Fruit fly (Drosophila melanogaster): ENCODE results near the gene mus312.

The mus312 gene

dm6 chr3L:7328567-7329253, at the start of gene mus312, which contains the start of the genes mrva and CG42307 (continued):
- TF ChIP-seq sim (GFP tag; IDR thresholded peaks at IDR 0.05), result 0 out of 2 replicates have a peak, but pooled peaks have one; percentile 13
- no peak for TF ChIP-seq CG6654 (GFP tag; optimal IDR thresholded peaks at IDR 0.05)
- TF ChIP-seq CG4730 (GFP tag; IDR thresholded peaks at IDR 0.05), result peak; percentile 78
- TF ChIP-seq CG8089 (GFP tag; optimal IDR thresholded peaks at IDR 0.05), result peak; percentile 35
- TF ChIP-seq CG15601 (tag; optimal IDR thresholded peaks at IDR 0.05), result peak; percentile 93
- 0 out of 2 replicates have a peak, but pooled peaks have one; percentile 12 for TF ChIP-seq gsb (GFP tag; IDR thresholded peaks at IDR 0.05)
- peak; percentile 44 for TF ChIP-seq CG33213 (GFP tag; optimal IDR thresholded peaks at IDR 0.05)
- no peak for TF ChIP-seq Sox100B (GFP tag; optimal IDR thresholded peaks at IDR 0.05)
- peak; percentile 55 for TF ChIP-seq B-H1 (GFP tag; IDR thresholded peaks at IDR 0.05)
- TF ChIP-seq CG16863 (GFP tag; optimal IDR thresholded peaks at IDR 0.05), result no peak
- no peak for TF ChIP-seq Bgb (GFP tag; IDR thresholded peaks at IDR 0.05; ENCODE audit: partially characterized antibody)
- peak; percentile 83 for TF ChIP-seq CG4360 (GFP tag; IDR thresholded peaks at IDR 0.05)
- TF ChIP-seq BEAF-32 (GFP tag; optimal IDR thresholded peaks at IDR 0.05), result peak; percentile 33
- no peak for TF ChIP-seq CG17612 (GFP tag; IDR thresholded peaks at IDR 0.05)
- no peak for TF ChIP-seq dimm (GFP tag; IDR thresholded peaks at IDR 0.05)
- no peak for TF ChIP-seq CG1603 (tag; optimal IDR thresholded peaks at IDR 0.05)
- TF ChIP-seq ranshi (GFP tag; IDR thresholded peaks at IDR 0.05), result peak; percentile 77; the same call in 1 of the 2 replicates
- TF ChIP-seq HHEX (GFP tag; optimal IDR thresholded peaks at IDR 0.05), result peak; percentile 88
- TF ChIP-seq jigr1 (GFP tag; IDR thresholded peaks at IDR 0.05), result no peak; the same call in 2 of the 3 replicates
- TF ChIP-seq mam (GFP tag; optimal IDR thresholded peaks at IDR 0.05), result peak; percentile 51
- peak; percentile 5 for TF ChIP-seq CG9876 (GFP tag; optimal IDR thresholded peaks at IDR 0.05)
- peak; percentile 42 for TF ChIP-seq zf30C (GFP tag; optimal IDR thresholded peaks at IDR 0.05)
- peak; percentile 95 for TF ChIP-seq YL-1 (GFP tag; optimal IDR thresholded peaks at IDR 0.05)
- TF ChIP-seq psq (GFP tag; optimal IDR thresholded peaks at IDR 0.05), result peak; percentile 68
- peak; percentile 70; the same call in 1 of the 2 replicates for TF ChIP-seq danr (GFP tag; IDR thresholded peaks at IDR 0.05)
- TF ChIP-seq E2f2 (GFP tag; IDR thresholded peaks at IDR 0.05), result peak; percentile 68
- TF ChIP-seq Taf1 (GFP tag; IDR thresholded peaks at IDR 0.05), result peak; percentile 55
- TF ChIP-seq CG4328 (GFP tag; optimal IDR thresholded peaks at IDR 0.05), result peak; percentile 92
- TF ChIP-seq her (GFP tag; optimal IDR thresholded peaks at IDR 0.05), result peak; percentile 34
- peak; percentile 95 for TF ChIP-seq CG14710 (tag; optimal IDR thresholded peaks at IDR 0.05)
- peak; percentile 33 for TF ChIP-seq pros (GFP tag; optimal IDR thresholded peaks at IDR 0.05)
- TF ChIP-seq kay (GFP tag; optimal IDR thresholded peaks at IDR 0.05), result peak; percentile 81
- peak; percentile 99 for TF ChIP-seq trem (tag; optimal IDR thresholded peaks at IDR 0.05)
- peak; percentile 64; the same call in 2 of the 3 replicates for TF ChIP-seq ase (GFP tag; IDR thresholded peaks at IDR 0.05)
- TF ChIP-seq so (GFP tag; IDR thresholded peaks at IDR 0.05), result peak; percentile 87; the same call in 2 of the 3 replicates
- peak; percentile 86 for TF ChIP-seq ind (GFP tag; optimal IDR thresholded peaks at IDR 0.05)
- TF ChIP-seq CG11085 (GFP tag; IDR thresholded peaks at IDR 0.05), result peak; percentile 71
- peak; percentile 86 for TF ChIP-seq esg (GFP tag; conservative IDR thresholded peaks at IDR 0.05)
- peak; percentile 85 for TF ChIP-seq CG14667 (GFP tag; IDR thresholded peaks at IDR 0.05)
- TF ChIP-seq CG2199 (GFP tag; IDR thresholded peaks at IDR 0.05), result no peak
- TF ChIP-seq CG31441 (GFP tag; IDR thresholded peaks at IDR 0.05), result no peak; the same call in 1 of the 2 replicates
- no peak for TF ChIP-seq ATbp (GFP tag; optimal IDR thresholded peaks at IDR 0.05)
- peak; percentile 86 for TF ChIP-seq Xbp1 (GFP tag; optimal IDR thresholded peaks at IDR 0.05)
- no peak for TF ChIP-seq da (GFP tag; optimal IDR thresholded peaks at IDR 0.05)
- peak; percentile 52 for TF ChIP-seq chn (GFP tag; optimal IDR thresholded peaks at IDR 0.05)
- TF ChIP-seq CG15073 (GFP tag; optimal IDR thresholded peaks at IDR 0.05), result peak; percentile 41
- TF ChIP-seq p53 (GFP tag; optimal IDR thresholded peaks at IDR 0.05), result no peak
- no peak for TF ChIP-seq tap (tag; optimal IDR thresholded peaks at IDR 0.05)
- TF ChIP-seq pho (GFP tag; optimal IDR thresholded peaks at IDR 0.05), result no peak
- TF ChIP-seq Ssrp (tag; optimal IDR thresholded peaks at IDR 0.05), result peak; percentile 93
- no peak for TF ChIP-seq CG7786 (GFP tag; optimal IDR thresholded peaks at IDR 0.05)

Measured in whole organism, embryonic.